Fruit fly (Drosophila melanogaster) whole organism, embryonic: Measurements from ENCODE around the gene HDAC4.

Experiments
- Asciz ChIP-seq: fragments of 200-800 bp; sonication (Bioruptor generic); optimal IDR thresholded peaks from 2 replicates; lab custom pipeline; 2017; ENCODE audit warnings: missing biosample characterization, mild to moderate bottlenecking, missing genetic modification characterization, missing genetic modification reagents
- B-H2 ChIP-seq: fragments of 200-800 bp; sonication (Bioruptor generic); optimal IDR thresholded peaks from 2 replicates; lab custom pipeline; 2018; ENCODE audit warnings: missing biosample characterization, mild to moderate bottlenecking, missing genetic modification characterization
- CG11723 ChIP-seq: fragments of 200-800 bp; sonication (Bioruptor generic); optimal IDR thresholded peaks from 2 replicates; lab custom pipeline; 2017; ENCODE audit warnings: missing biosample characterization, mild to moderate bottlenecking, missing genetic modification characterization
- CG12071 ChIP-seq: fragments of 200-800 bp; sonication (Bioruptor generic); optimal IDR thresholded peaks from 3 replicates; lab custom pipeline; 2018; ENCODE audit warnings: missing biosample characterization, mild to moderate bottlenecking, missing genetic modification characterization
- CG12155 ChIP-seq: fragments of 200-800 bp; sonication (Bioruptor generic); optimal IDR thresholded peaks from 3 replicates; lab custom pipeline; 2016; ENCODE audit warnings: missing biosample characterization, missing genetic modification characterization
- CG15514 ChIP-seq: fragments of 200-800 bp; sonication (Bioruptor generic); optimal IDR thresholded peaks from 3 replicates; lab custom pipeline; 2017; ENCODE audit warnings: missing biosample characterization, missing genetic modification characterization, mild to moderate bottlenecking, moderate library complexity, missing genetic modification reagents
- CG17359 ChIP-seq: fragments of 200-800 bp; sonication (Bioruptor generic); optimal IDR thresholded peaks from 3 replicates; lab custom pipeline; 2018; ENCODE audit warnings: missing biosample characterization, mild to moderate bottlenecking, missing genetic modification characterization, moderate library complexity
- CG17829 ChIP-seq: fragments of 200-800 bp; optimal IDR thresholded peaks from 2 replicates; lab custom pipeline; 2019; ENCODE audit warnings: missing biosample characterization, mild to moderate bottlenecking, missing genetic modification characterization, moderate library complexity
- CG2120 ChIP-seq: fragments of 200-800 bp; sonication (Bioruptor generic); optimal IDR thresholded peaks from 3 replicates; lab custom pipeline; 2016; ENCODE audit warnings: missing biosample characterization, missing genetic modification characterization
- CG31224 ChIP-seq: fragments of 200-800 bp; sonication (Bioruptor generic); IDR thresholded peaks from 2 replicates; pipeline ENCODE4 v1.3.6; 2022; ENCODE audit warnings: missing biosample characterization, missing genetic modification characterization
- CG31441 ChIP-seq: fragments of 200-800 bp; sonication (Bioruptor generic); IDR thresholded peaks from 2 replicates; pipeline ENCODE4 v1.3.6; 2022; ENCODE audit warnings: missing biosample characterization, missing genetic modification characterization
- CG3407 ChIP-seq: fragments of 200-800 bp; sonication (Bioruptor generic); optimal IDR thresholded peaks from 2 replicates; lab custom pipeline; 2018; ENCODE audit warnings: missing biosample characterization, mild to moderate bottlenecking, missing genetic modification characterization
- CG4282 ChIP-seq: fragments of 200-800 bp; sonication (Bioruptor generic); optimal IDR thresholded peaks from 2 replicates; lab custom pipeline; 2016; ENCODE audit warnings: missing biosample characterization, missing genetic modification characterization
- CG6175 ChIP-seq: fragments of 200-800 bp; sonication (Bioruptor generic); IDR thresholded peaks from 3 replicates; pipeline ENCODE4 v1.3.6; 2022; ENCODE audit warnings: missing biosample characterization, missing genetic modification characterization
- CG7556 ChIP-seq: fragments of 200-800 bp; sonication (Bioruptor generic); optimal IDR thresholded peaks from 2 replicates; lab custom pipeline; 2017; ENCODE audit warnings: missing biosample characterization, mild to moderate bottlenecking, missing genetic modification characterization
- CG7987 ChIP-seq: fragments of 200-800 bp; sonication (Bioruptor generic); optimal IDR thresholded peaks from 2 replicates; lab custom pipeline; 2018; ENCODE audit warnings: missing biosample characterization, mild to moderate bottlenecking, missing genetic modification characterization, moderate library complexity
- CG8290 ChIP-seq, 3 experiments: fragments of 200-800 bp; sonication (Bioruptor generic); optimal IDR thresholded peaks; 2 replicates each; lab custom pipeline; 2016 to 2019; ENCODE audit warnings: missing biosample characterization in 3 of 3, missing genetic modification characterization in 3 of 3, mild to moderate bottlenecking in 2 of 3, moderate library complexity in 1 of 3
- CG8388 ChIP-seq: fragments of 200-800 bp; sonication (Bioruptor generic); optimal IDR thresholded peaks from 2 replicates; lab custom pipeline; 2019; ENCODE audit warnings: missing biosample characterization, mild to moderate bottlenecking, missing genetic modification characterization, moderate library complexity
- CG9437 ChIP-seq: fragments of 200-800 bp; sonication (Bioruptor generic); optimal IDR thresholded peaks from 2 replicates; lab custom pipeline; 2018; ENCODE audit warnings: missing biosample characterization, mild to moderate bottlenecking, missing genetic modification characterization
- Camta ChIP-seq: fragments of 200-800 bp; sonication (Bioruptor generic); optimal IDR thresholded peaks from 2 replicates; lab custom pipeline; 2016; ENCODE audit warnings: missing biosample characterization, missing genetic modification characterization
- Chrac-16 ChIP-seq: fragments of 200-800 bp; sonication (Bioruptor generic); optimal IDR thresholded peaks from 3 replicates; lab custom pipeline; 2016; ENCODE audit warnings: missing biosample characterization, missing genetic modification characterization
- Drgx ChIP-seq: fragments of 200-800 bp; sonication (Bioruptor generic); IDR thresholded peaks from 2 replicates; pipeline ENCODE4 v1.3.6; 2022; ENCODE audit warnings: missing biosample characterization, missing genetic modification characterization
- ERR ChIP-seq: fragments of 200-800 bp; sonication (Bioruptor generic); optimal IDR thresholded peaks from 2 replicates; lab custom pipeline; 2016; ENCODE audit warnings: missing biosample characterization, missing genetic modification characterization
- Fer1 ChIP-seq: fragments of 200-800 bp; sonication (Bioruptor generic); optimal IDR thresholded peaks from 2 replicates; lab custom pipeline; 2017; ENCODE audit warnings: missing biosample characterization, mild to moderate bottlenecking, missing genetic modification characterization
- H15 ChIP-seq: fragments of 200-800 bp; sonication (Bioruptor generic); IDR thresholded peaks from 3 replicates; pipeline ENCODE4 v1.3.6; 2022; ENCODE audit warnings: missing biosample characterization, missing genetic modification characterization
- HHEX ChIP-seq: fragments of 200-800 bp; sonication (Bioruptor generic); optimal IDR thresholded peaks from 3 replicates; lab custom pipeline; 2017; ENCODE audit warnings: missing biosample characterization, mild to moderate bottlenecking, missing genetic modification characterization, missing genetic modification reagents
- Hr51 ChIP-seq, 2 experiments: fragments of 200-800 bp; sonication (Bioruptor generic); optimal IDR thresholded peaks; 2 replicates in 1 of 2; 3 replicates in 1 of 2; lab custom pipeline; 2016 to 2018; ENCODE audit warnings: missing biosample characterization in 2 of 2, missing genetic modification characterization in 2 of 2, mild to moderate bottlenecking in 1 of 2, moderate library complexity in 1 of 2
- Mad ChIP-seq: fragments of 200-800 bp; sonication (Bioruptor generic); optimal IDR thresholded peaks from 2 replicates; lab custom pipeline; 2016; ENCODE audit warnings: missing biosample characterization, missing genetic modification characterization
- PHDP ChIP-seq: fragments of 200-800 bp; sonication (Bioruptor generic); optimal IDR thresholded peaks from 3 replicates; lab custom pipeline; 2018; ENCODE audit warnings: missing biosample characterization, mild to moderate bottlenecking, missing genetic modification characterization, moderate library complexity
- Rfx ChIP-seq: fragments of 200-800 bp; sonication (Bioruptor generic); IDR thresholded peaks from 2 replicates; pipeline ENCODE4 v1.3.6; 2022; ENCODE audit warnings: missing biosample characterization, missing genetic modification characterization
- Trl ChIP-seq, 3 experiments: fragments of >200 bp in 2 of 3; fragments of 200-800 bp in 1 of 3; sonication (Bioruptor generic) in 1 of 3; optimal IDR thresholded peaks; 2 replicates in 1 of 3; 3 replicates in 2 of 3; lab custom pipeline; 2016 to 2017; ENCODE audit warnings: missing biosample characterization in 1 of 3, missing genetic modification characterization in 1 of 3
- Xrp1 ChIP-seq: fragments of 200-800 bp; sonication (Bioruptor generic); IDR thresholded peaks from 2 replicates; pipeline ENCODE4 v1.3.6; 2022; ENCODE audit warnings: missing biosample characterization, missing genetic modification characterization
- ac ChIP-seq: fragments of 200-800 bp; sonication (Bioruptor generic); optimal IDR thresholded peaks from 3 replicates; lab custom pipeline; 2017; ENCODE audit warnings: missing biosample characterization, mild to moderate bottlenecking, missing genetic modification characterization
- ato ChIP-seq: fragments of 200-800 bp; sonication (Bioruptor generic); IDR thresholded peaks from 2 replicates; pipeline ENCODE4 v1.3.6; 2022; ENCODE audit warnings: missing biosample characterization, missing genetic modification characterization; ENCODE audit not compliant: partially characterized antibody
- bcd ChIP-seq: fragments of 200-800 bp; sonication (Bioruptor generic); optimal IDR thresholded peaks from 2 replicates; lab custom pipeline; 2017; ENCODE audit warnings: missing biosample characterization, mild to moderate bottlenecking, missing genetic modification characterization
- chm ChIP-seq: fragments of 200-800 bp; sonication (Bioruptor generic); IDR thresholded peaks from 2 replicates; pipeline ENCODE4 v1.3.6; 2022; ENCODE audit warnings: missing biosample characterization, missing genetic modification characterization
- chn ChIP-seq: fragments of 200-800 bp; sonication (Bioruptor generic); optimal IDR thresholded peaks from 2 replicates; lab custom pipeline; 2016; ENCODE audit warnings: missing biosample characterization, missing genetic modification characterization
- dysf ChIP-seq: fragments of 200-800 bp; sonication (Bioruptor generic); IDR thresholded peaks from 3 replicates; pipeline ENCODE4 v1.3.6; 2022; ENCODE audit warnings: missing biosample characterization, missing genetic modification characterization
- exex ChIP-seq: fragments of 200-800 bp; sonication (Bioruptor generic); optimal IDR thresholded peaks from 4 replicates; lab custom pipeline; 2018; ENCODE audit warnings: missing biosample characterization, mild to moderate bottlenecking, missing genetic modification characterization, moderate library complexity
- fd3F ChIP-seq: fragments of 200-800 bp; sonication (Bioruptor generic); optimal IDR thresholded peaks from 2 replicates; lab custom pipeline; 2018; ENCODE audit warnings: missing biosample characterization, mild to moderate bottlenecking, missing genetic modification characterization, moderate library complexity
- kah ChIP-seq: fragments of 200-800 bp; sonication (Bioruptor generic); optimal IDR thresholded peaks from 2 replicates; lab custom pipeline; 2018; ENCODE audit warnings: missing biosample characterization, mild to moderate bottlenecking, missing genetic modification characterization
- ken ChIP-seq: fragments of 200-800 bp; sonication (Bioruptor generic); IDR thresholded peaks from 3 replicates; pipeline ENCODE4 v1.3.6; 2022; ENCODE audit warnings: missing biosample characterization, missing genetic modification characterization
- lmd ChIP-seq: fragments of 200-800 bp; sonication (Bioruptor generic); IDR thresholded peaks from 2 replicates; pipeline ENCODE4 v1.3.6; 2022; ENCODE audit warnings: missing biosample characterization, missing genetic modification characterization
- oc ChIP-seq: fragments of 200-800 bp; sonication (Bioruptor generic); optimal IDR thresholded peaks from 2 replicates; lab custom pipeline; 2018; ENCODE audit warnings: missing biosample characterization, mild to moderate bottlenecking, missing genetic modification characterization, moderate library complexity
- stc ChIP-seq: fragments of 200-800 bp; sonication (Bioruptor generic); IDR thresholded peaks from 2 replicates; pipeline ENCODE4 v1.3.6; 2022; ENCODE audit warnings: missing biosample characterization, missing genetic modification characterization
- tll ChIP-seq, 2 experiments: fragments of 200-800 bp in 1 of 2; fragments of >200 bp in 1 of 2; sonication (Bioruptor generic) in 1 of 2; optimal IDR thresholded peaks; 2 replicates each; lab custom pipeline; 2017 to 2019; ENCODE audit warnings: missing biosample characterization in 2 of 2, missing genetic modification characterization in 2 of 2, mild to moderate bottlenecking in 1 of 2, moderate library complexity in 1 of 2
- trem ChIP-seq: fragments of 200-800 bp; optimal IDR thresholded peaks from 3 replicates; lab custom pipeline; 2019; ENCODE audit warnings: missing biosample characterization, mild to moderate bottlenecking, missing genetic modification characterization, moderate library complexity
- wdn ChIP-seq: fragments of 200-800 bp; sonication (Bioruptor generic); IDR thresholded peaks from 2 replicates; pipeline ENCODE4 v1.3.6; 2022; ENCODE audit warnings: missing biosample characterization, missing genetic modification characterization

The HDAC4 gene

DNA sequence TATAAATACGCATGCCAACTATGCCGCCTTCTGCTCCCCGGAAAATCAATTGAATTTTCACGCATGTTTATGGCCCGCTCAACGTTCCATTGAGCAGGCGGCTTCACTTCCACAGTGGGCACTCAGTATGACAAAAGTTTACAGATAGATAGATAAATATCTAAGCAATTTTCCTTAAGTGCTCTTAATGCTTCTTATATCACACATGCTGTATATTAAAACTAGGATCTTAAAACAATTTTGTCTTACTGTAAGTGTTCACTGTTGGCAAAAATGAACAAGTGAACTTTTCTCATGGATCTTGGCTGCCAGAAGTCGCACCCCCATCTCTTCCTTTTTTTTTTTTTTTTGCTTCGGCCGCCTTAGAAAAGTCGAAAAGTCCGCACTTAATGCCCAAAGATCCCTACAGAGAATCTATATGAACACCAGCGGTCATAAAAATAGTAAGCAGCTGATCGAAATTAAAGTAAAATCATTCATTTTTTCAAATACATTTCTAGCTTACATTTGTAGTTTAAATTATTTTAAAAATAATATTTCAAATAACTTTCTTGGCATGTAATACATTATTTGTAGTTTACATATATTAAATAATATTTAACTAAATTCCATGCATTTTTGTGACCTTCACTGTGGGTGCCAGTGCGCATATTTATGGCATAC, 32.2 kb downstream of the HDAC4 start (continued):
- TF ChIP-seq Xrp1 (GFP tag; lab: Robert Waterston, UW), result peak; percentile 22
- TF ChIP-seq CG12155, result peak; percentile 27
- TF ChIP-seq CG2120 (GFP tag; lab: Kevin White, UChicago), result peak; percentile 70
- peak; percentile 42 for TF ChIP-seq PHDP (tag; lab: Kevin White, UChicago)
- TF ChIP-seq CG7556 (GFP tag; lab: Kevin White, UChicago), result peak; percentile 14
- no peak for TF ChIP-seq Trl (optimal IDR thresholded peaks at IDR 0.05; lab: Kevin White, UChicago)
- no peak for TF ChIP-seq Trl (GFP tag; optimal IDR thresholded peaks at IDR 0.05; lab: Kevin White, UChicago)
- TF ChIP-seq CG31441 (GFP tag; lab: Robert Waterston, UW), result peak; percentile 69; the same call in 1 of the 2 replicates
- TF ChIP-seq CG8388, result peak; percentile 36
- peak; percentile 21 to 56 for TF ChIP-seq Hr51 (GFP tag; optimal IDR thresholded peaks at IDR 0.05; lab: Kevin White, UChicago)
- TF ChIP-seq lmd (GFP tag; lab: Robert Waterston, UW), result peak; percentile 56
- peak; percentile 38; the same call in 1 of the 2 replicates for TF ChIP-seq wdn
- no peak for TF ChIP-seq Fer1 (GFP tag; lab: Kevin White, UChicago)
- peak; percentile 7 for TF ChIP-seq Drgx (GFP tag; lab: Robert Waterston, UW)
- peak; percentile 76 for TF ChIP-seq Rfx
- TF ChIP-seq trem, result peak; percentile 10
- peak; percentile 2 for TF ChIP-seq bcd (GFP tag; lab: Kevin White, UChicago)
- TF ChIP-seq Chrac-16 (GFP tag; lab: Kevin White, UChicago), result no peak
- peak; percentile 43 for TF ChIP-seq CG9437 (GFP tag; lab: Kevin White, UChicago)
- peak; percentile 60; the same call in 2 of the 3 replicates for TF ChIP-seq H15 (GFP tag; lab: Robert Waterston, UW)
- TF ChIP-seq CG11723 (GFP tag; lab: Kevin White, UChicago), result no peak
- no peak for TF ChIP-seq B-H2 (GFP tag; lab: Kevin White, UChicago)
- no peak for TF ChIP-seq oc (tag; lab: Kevin White, UChicago)
- peak; percentile 51; the same call in 1 of the 2 replicates for TF ChIP-seq chm
- TF ChIP-seq CG12071 (GFP tag; lab: Kevin White, UChicago), result no peak
- peak; percentile 21 for TF ChIP-seq chn
- TF ChIP-seq CG17829 (tag; lab: Kevin White, UChicago), result peak; percentile 32
- no peak for TF ChIP-seq kah
- no peak for TF ChIP-seq tll (GFP tag; optimal IDR thresholded peaks at IDR 0.05; lab: Kevin White, UChicago)
- peak; percentile 11 for TF ChIP-seq Asciz (GFP tag; lab: Kevin White, UChicago)
- no peak for TF ChIP-seq ERR
- peak; percentile 38 for TF ChIP-seq Camta
- peak; percentile 53 for TF ChIP-seq CG31224 (GFP tag; lab: Robert Waterston, UW)
- TF ChIP-seq CG15514 (GFP tag; lab: Kevin White, UChicago), result no peak
- peak; percentile 20 for TF ChIP-seq HHEX (GFP tag; lab: Kevin White, UChicago)
- TF ChIP-seq CG3407 (GFP tag; lab: Kevin White, UChicago), result no peak
- TF ChIP-seq Mad (GFP tag; lab: Kevin White, UChicago), result no peak
- TF ChIP-seq ken (GFP tag; lab: Robert Waterston, UW), result peak; percentile 67
- no peak for TF ChIP-seq ato (GFP tag; lab: Robert Waterston, UW)
- TF ChIP-seq CG7987, result no peak
- no peak for TF ChIP-seq ac (GFP tag; lab: Kevin White, UChicago)
- peak; percentile 52 for TF ChIP-seq stc
- TF ChIP-seq fd3F (GFP tag; lab: Kevin White, UChicago), result peak; percentile 27
- TF ChIP-seq CG4282 (GFP tag; lab: Kevin White, UChicago), result no peak
- TF ChIP-seq exex (tag; lab: Kevin White, UChicago), result no peak
- peak; percentile 61 for TF ChIP-seq dysf (GFP tag; lab: Robert Waterston, UW)
- TF ChIP-seq CG17359, result peak; percentile 33
- TF ChIP-seq CG6175 (GFP tag; lab: Robert Waterston, UW), result no peak
- no peak for TF ChIP-seq CG8290 (GFP tag; optimal IDR thresholded peaks at IDR 0.05; lab: Kevin White, UChicago)
- peak in 1 of 2 experiments; percentile 56 for TF ChIP-seq CG8290 (tag; optimal IDR thresholded peaks at IDR 0.05; lab: Kevin White, UChicago)
